Fruit fly (Drosophila melanogaster) whole organism, embryonic: ENCODE measurements around the gene CG17190.
A peak's percentile ranks its signal among the peaks of the same experiment; 100 is the strongest.

Source experiments
- CG11723 ChIP-seq: fragments of 200-800 bp; sonication (Bioruptor generic); optimal IDR thresholded peaks from 2 replicates; lab custom pipeline; 2017; ENCODE audit warnings: missing biosample characterization, mild to moderate bottlenecking, missing genetic modification characterization
- CG12391 ChIP-seq: fragments of 200-800 bp; sonication (Bioruptor generic); optimal IDR thresholded peaks from 3 replicates; lab custom pipeline; 2018; ENCODE audit warnings: missing biosample characterization, mild to moderate bottlenecking, missing genetic modification characterization, moderate library complexity
- CG13775 ChIP-seq: fragments of 200-800 bp; sonication (Bioruptor generic); optimal IDR thresholded peaks from 3 replicates; lab custom pipeline; 2017; ENCODE audit warnings: missing biosample characterization, mild to moderate bottlenecking, missing genetic modification characterization
- CG14050 ChIP-seq: fragments of 200-800 bp; sonication (Bioruptor generic); IDR thresholded peaks from 3 replicates; pipeline ENCODE4 v1.3.6; 2022; ENCODE audit warnings: missing biosample characterization, missing genetic modification characterization
- CG1529 ChIP-seq: fragments of 200-800 bp; sonication (Bioruptor generic); optimal IDR thresholded peaks from 3 replicates; lab custom pipeline; 2018; ENCODE audit warnings: missing biosample characterization, missing genetic modification characterization
- CG15479 ChIP-seq: fragments of 200-800 bp; sonication (Bioruptor generic); optimal IDR thresholded peaks from 3 replicates; lab custom pipeline; 2019; ENCODE audit warnings: missing biosample characterization, mild to moderate bottlenecking, missing genetic modification characterization, moderate library complexity
- CG1602 ChIP-seq: fragments of 200-800 bp; sonication (Bioruptor generic); optimal IDR thresholded peaks from 3 replicates; lab custom pipeline; 2016; ENCODE audit warnings: missing biosample characterization, missing genetic modification characterization
- CG16815 ChIP-seq: fragments of 200-800 bp; sonication (Bioruptor generic); optimal IDR thresholded peaks from 3 replicates; lab custom pipeline; 2017; ENCODE audit warnings: missing biosample characterization, mild to moderate bottlenecking, missing genetic modification characterization
- CG17359 ChIP-seq: fragments of 200-800 bp; sonication (Bioruptor generic); optimal IDR thresholded peaks from 3 replicates; lab custom pipeline; 2018; ENCODE audit warnings: missing biosample characterization, mild to moderate bottlenecking, missing genetic modification characterization, moderate library complexity
- CG18619 ChIP-seq: fragments of 200-800 bp; sonication (Bioruptor generic); optimal IDR thresholded peaks from 3 replicates; lab custom pipeline; 2017; ENCODE audit warnings: missing biosample characterization, mild to moderate bottlenecking, missing genetic modification characterization
- CG2202 ChIP-seq: fragments of 200-800 bp; sonication (Bioruptor generic); optimal IDR thresholded peaks from 2 replicates; lab custom pipeline; 2018; ENCODE audit warnings: missing biosample characterization, mild to moderate bottlenecking, missing genetic modification characterization
- CG32767 ChIP-seq: fragments of 200-800 bp; sonication (Bioruptor generic); IDR thresholded peaks from 2 replicates; pipeline ENCODE4 v1.3.6; 2022; ENCODE audit warnings: missing biosample characterization, missing genetic modification characterization
- CG33557 ChIP-seq: fragments of 200-800 bp; sonication (Bioruptor generic); optimal IDR thresholded peaks from 2 replicates; lab custom pipeline; 2019; ENCODE audit warnings: missing biosample characterization, mild to moderate bottlenecking, missing genetic modification characterization, moderate library complexity
- CG43689 ChIP-seq: fragments of 200-800 bp; sonication (Bioruptor generic); IDR thresholded peaks from 2 replicates; pipeline ENCODE4 v1.3.6; 2022; ENCODE audit warnings: missing biosample characterization, missing genetic modification characterization
- CG5953 ChIP-seq: fragments of 200-800 bp; sonication (Bioruptor generic); IDR thresholded peaks from 2 replicates; pipeline ENCODE4 v1.3.6; 2022; ENCODE audit warnings: missing biosample characterization, missing genetic modification characterization
- CG8281 ChIP-seq: fragments of 200-800 bp; sonication (Bioruptor generic); optimal IDR thresholded peaks from 2 replicates; lab custom pipeline; 2018; ENCODE audit warnings: missing biosample characterization, mild to moderate bottlenecking, missing genetic modification characterization, moderate library complexity
- CG9817 ChIP-seq: fragments of 200-800 bp; sonication (Bioruptor generic); optimal IDR thresholded peaks from 2 replicates; lab custom pipeline; 2018; ENCODE audit warnings: missing biosample characterization, mild to moderate bottlenecking, missing genetic modification characterization, moderate library complexity
- Chrac-16 ChIP-seq: fragments of 200-800 bp; sonication (Bioruptor generic); optimal IDR thresholded peaks from 3 replicates; lab custom pipeline; 2016; ENCODE audit warnings: missing biosample characterization, missing genetic modification characterization
- CkIIα-i1 ChIP-seq: fragments of 200-800 bp; sonication (Bioruptor generic); IDR thresholded peaks from 2 replicates; pipeline ENCODE4 v1.3.6; 2022; ENCODE audit warnings: missing biosample characterization, missing genetic modification characterization
- Drgx ChIP-seq: fragments of 200-800 bp; sonication (Bioruptor generic); IDR thresholded peaks from 2 replicates; pipeline ENCODE4 v1.3.6; 2022; ENCODE audit warnings: missing biosample characterization, missing genetic modification characterization
- Fer3 ChIP-seq: fragments of 200-800 bp; sonication (Bioruptor generic); optimal IDR thresholded peaks from 2 replicates; lab custom pipeline; 2018; ENCODE audit warnings: missing biosample characterization, mild to moderate bottlenecking, missing genetic modification characterization, moderate library complexity
- H2.0 ChIP-seq: fragments of 200-800 bp; sonication (Bioruptor generic); IDR thresholded peaks from 2 replicates; pipeline ENCODE4 v1.3.6; 2022; ENCODE audit warnings: missing biosample characterization, missing genetic modification characterization
- HLHmδ ChIP-seq: fragments of 200-800 bp; sonication (Bioruptor generic); optimal IDR thresholded peaks from 2 replicates; lab custom pipeline; 2018; ENCODE audit warnings: missing biosample characterization, mild to moderate bottlenecking, missing genetic modification characterization, moderate library complexity
- Hey ChIP-seq: fragments of 200-800 bp; sonication (Bioruptor generic); optimal IDR thresholded peaks from 3 replicates; lab custom pipeline; 2018; ENCODE audit warnings: missing biosample characterization, mild to moderate bottlenecking, missing genetic modification characterization
- Hr78 ChIP-seq, 2 experiments: fragments of 200-800 bp in 1 of 2; fragments of >200 bp in 1 of 2; sonication (Bioruptor generic) in 1 of 2; optimal IDR thresholded peaks; 2 replicates each; lab custom pipeline; 2017 to 2019; ENCODE audit warnings: missing biosample characterization in 2 of 2, missing genetic modification characterization in 2 of 2, mild to moderate bottlenecking in 1 of 2, moderate library complexity in 1 of 2
- Hsf ChIP-seq: fragments of 200-800 bp; sonication (Bioruptor generic); optimal IDR thresholded peaks from 3 replicates; lab custom pipeline; 2016; ENCODE audit warnings: missing biosample characterization, missing genetic modification characterization
- Lhr ChIP-seq: fragments of 200-800 bp; sonication (Bioruptor generic); optimal IDR thresholded peaks from 3 replicates; lab custom pipeline; 2017; ENCODE audit warnings: mild to moderate bottlenecking, missing biosample characterization, missing genetic modification reagents, missing genetic modification characterization
- Oaz ChIP-seq: fragments of 200-800 bp; sonication (Bioruptor generic); IDR thresholded peaks from 2 replicates; pipeline ENCODE4 v1.3.6; 2022; ENCODE audit warnings: missing biosample characterization, missing genetic modification characterization
- Sox100B ChIP-seq: fragments of 200-800 bp; sonication (Bioruptor generic); optimal IDR thresholded peaks from 3 replicates; lab custom pipeline; 2018; ENCODE audit warnings: missing biosample characterization, mild to moderate bottlenecking, missing genetic modification characterization
- abd-A ChIP-seq: fragments of 200-800 bp; sonication (Bioruptor generic); optimal IDR thresholded peaks from 3 replicates; lab custom pipeline; 2019; ENCODE audit warnings: missing biosample characterization, mild to moderate bottlenecking, missing genetic modification characterization, moderate library complexity
- al ChIP-seq: fragments of 200-800 bp; sonication (Bioruptor generic); IDR thresholded peaks from 2 replicates; pipeline ENCODE4 v1.3.6; 2022; ENCODE audit warnings: missing biosample characterization, missing genetic modification characterization
- ash1 ChIP-seq: fragments of 200-800 bp; sonication (Bioruptor generic); optimal IDR thresholded peaks from 2 replicates; lab custom pipeline; 2018; ENCODE audit warnings: missing biosample characterization, mild to moderate bottlenecking, missing genetic modification characterization
- ato ChIP-seq: fragments of 200-800 bp; sonication (Bioruptor generic); IDR thresholded peaks from 2 replicates; pipeline ENCODE4 v1.3.6; 2022; ENCODE audit warnings: missing biosample characterization, missing genetic modification characterization; ENCODE audit not compliant: partially characterized antibody
- az2 ChIP-seq: fragments of 200-800 bp; sonication (Bioruptor generic); optimal IDR thresholded peaks from 3 replicates; lab custom pipeline; 2016; ENCODE audit warnings: missing biosample characterization, missing genetic modification characterization
- chn ChIP-seq: fragments of 200-800 bp; sonication (Bioruptor generic); optimal IDR thresholded peaks from 2 replicates; lab custom pipeline; 2016; ENCODE audit warnings: missing biosample characterization, missing genetic modification characterization
- fd96Cb ChIP-seq: fragments of 200-800 bp; sonication (Bioruptor generic); optimal IDR thresholded peaks from 2 replicates; lab custom pipeline; 2018; ENCODE audit warnings: missing biosample characterization, mild to moderate bottlenecking, missing genetic modification characterization, moderate library complexity
- gsb ChIP-seq: fragments of 200-800 bp; sonication (Bioruptor generic); IDR thresholded peaks from 2 replicates; pipeline ENCODE4 v1.3.6; 2022; ENCODE audit warnings: missing biosample characterization, missing genetic modification characterization
- her ChIP-seq: fragments of 200-800 bp; sonication (Bioruptor generic); optimal IDR thresholded peaks from 2 replicates; lab custom pipeline; 2016; ENCODE audit warnings: missing biosample characterization, missing genetic modification characterization
- kay ChIP-seq: fragments of 200-800 bp; sonication (Bioruptor generic); optimal IDR thresholded peaks from 2 replicates; lab custom pipeline; 2016; ENCODE audit warnings: missing biosample characterization, missing genetic modification characterization
- knrl ChIP-seq: fragments of 200-800 bp; sonication (Bioruptor generic); IDR thresholded peaks from 3 replicates; pipeline ENCODE4 v1.3.6; 2022; ENCODE audit warnings: missing biosample characterization, missing genetic modification characterization; ENCODE audit not compliant: partially characterized antibody
- luna ChIP-seq: fragments of 200-800 bp; sonication (Bioruptor generic); optimal IDR thresholded peaks from 2 replicates; lab custom pipeline; 2016; ENCODE audit warnings: missing biosample characterization, missing genetic modification characterization
- nerfin-1 ChIP-seq: fragments of 200-800 bp; sonication (Bioruptor generic); optimal IDR thresholded peaks from 3 replicates; lab custom pipeline; 2019; ENCODE audit warnings: missing biosample characterization, mild to moderate bottlenecking, missing genetic modification characterization, moderate library complexity
- scrt ChIP-seq: fragments of 200-800 bp; sonication (Bioruptor generic); optimal IDR thresholded peaks from 2 replicates; lab custom pipeline; 2018; ENCODE audit warnings: missing biosample characterization, mild to moderate bottlenecking, missing genetic modification characterization, moderate library complexity
- seq ChIP-seq: fragments of 200-800 bp; sonication (Bioruptor generic); IDR thresholded peaks from 2 replicates; pipeline ENCODE4 v1.3.6; 2022; ENCODE audit warnings: missing biosample characterization, missing genetic modification characterization
- sim ChIP-seq: fragments of 200-800 bp; sonication (Bioruptor generic); IDR thresholded peaks from 2 replicates; pipeline ENCODE4 v1.3.6; 2022; ENCODE audit warnings: missing biosample characterization, missing genetic modification characterization
- sna ChIP-seq: fragments of 200-800 bp; sonication (Bioruptor generic); IDR thresholded peaks from 2 replicates; pipeline ENCODE4 v1.3.6; 2022; ENCODE audit warnings: missing biosample characterization, missing genetic modification characterization; ENCODE audit not compliant: partially characterized antibody
- sug ChIP-seq: fragments of 200-800 bp; optimal IDR thresholded peaks from 2 replicates; lab custom pipeline; 2019; ENCODE audit warnings: missing biosample characterization, mild to moderate bottlenecking, missing genetic modification characterization, moderate library complexity
- usp ChIP-seq: fragments of >200 bp; optimal IDR thresholded peaks from 2 replicates; lab custom pipeline; 2017; ENCODE audit warnings: missing biosample characterization, missing genetic modification characterization
- zf30C ChIP-seq: fragments of 200-800 bp; sonication (Bioruptor generic); optimal IDR thresholded peaks from 3 replicates; lab custom pipeline; 2018; ENCODE audit warnings: missing biosample characterization, mild to moderate bottlenecking, missing genetic modification characterization

The CG17190 gene

DNA sequence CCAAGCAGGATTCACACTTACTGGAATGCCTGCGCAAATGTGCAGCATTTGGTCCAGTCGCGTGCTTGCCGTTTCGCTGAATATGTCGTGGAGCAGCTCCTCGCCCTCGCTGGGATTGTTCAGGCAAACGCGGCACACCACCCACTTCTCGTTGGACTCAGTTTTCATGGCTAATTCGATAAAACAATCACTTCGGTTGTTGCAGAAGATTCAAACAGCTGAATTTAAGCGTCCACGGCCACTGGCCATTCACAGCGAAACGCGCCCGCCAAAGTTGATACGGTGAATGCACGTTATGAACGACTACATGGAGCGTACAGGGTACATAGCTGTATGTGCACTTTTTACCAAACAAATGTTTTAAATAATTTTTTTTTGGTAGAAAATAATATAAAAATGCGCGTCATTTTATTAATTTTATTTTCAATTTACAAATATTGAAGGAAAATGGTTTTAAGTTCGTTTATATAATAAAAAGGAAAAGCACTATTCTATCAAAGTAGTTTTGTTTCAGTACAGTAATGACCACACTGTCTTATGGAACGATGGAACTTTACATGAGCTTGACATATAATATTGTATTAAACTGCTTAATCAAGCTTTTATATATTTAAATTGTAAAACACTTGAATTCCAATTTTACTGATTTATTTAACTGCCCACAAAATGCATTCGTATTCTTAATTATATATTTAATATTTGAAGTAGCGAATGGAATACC lies 17.9 kb upstream of the CG17190 start, which contains the start of gene trem (continued):
- TF ChIP-seq CG43689 (no peak), Chrac-16 (GFP tag; lab: Kevin White, UChicago) (peak; percentile 67), CG1602 (GFP tag; lab: Kevin White, UChicago) (peak; percentile 79), nerfin-1 (tag; lab: Kevin White, UChicago) (peak; percentile 62), ash1 (GFP tag; lab: Kevin White, UChicago) (no peak), Oaz (GFP tag; lab: Robert Waterston, UW) (no peak), Hsf (GFP tag; lab: Kevin White, UChicago) (peak; percentile 67), az2 (GFP tag; lab: Kevin White, UChicago) (peak; percentile 73), chn (GFP tag; lab: Kevin White, UChicago) (peak; percentile 54), CG18619 (GFP tag; lab: Kevin White, UChicago) (peak; percentile 71), sna (GFP tag; lab: Robert Waterston, UW) (no peak), CG32767 (no peak), CG17359 (peak; percentile 52), CG16815 (GFP tag; lab: Kevin White, UChicago) (peak; percentile 88), CG5953 (GFP tag; lab: Robert Waterston, UW) (no peak; the same call in 1 of the 2 replicates), CG14050 (GFP tag; lab: Robert Waterston, UW) (peak; percentile 25; the same call in 1 of the 3 replicates), CG12391 (peak; percentile 83), Sox100B (no peak), Hey (tag; lab: Kevin White, UChicago) (no peak), sim (GFP tag; lab: Robert Waterston, UW) (no peak), seq (0 out of 2 replicates have a peak, but pooled peaks have one; percentile 24), Lhr (peak; percentile 27), fd96Cb (tag; lab: Kevin White, UChicago) (peak; percentile 59), Fer3 (tag; lab: Kevin White, UChicago) (peak; percentile 63), HLHmδ (GFP tag; lab: Kevin White, UChicago) (no peak), CG11723 (GFP tag; lab: Kevin White, UChicago) (peak; percentile 54), CG8281 (tag; lab: Kevin White, UChicago) (no peak), CG13775 (GFP tag; lab: Kevin White, UChicago) (peak; percentile 89), al (GFP tag; lab: Robert Waterston, UW) (peak; percentile 69), luna (GFP tag; lab: Kevin White, UChicago) (no peak), scrt (GFP tag; lab: Kevin White, UChicago) (no peak), ato (no peak), gsb (GFP tag; lab: Robert Waterston, UW) (no peak), zf30C (GFP tag; lab: Kevin White, UChicago) (no peak), knrl (GFP tag; lab: Robert Waterston, UW) (no peak), Drgx (GFP tag; lab: Robert Waterston, UW) (peak; percentile 36; the same call in 1 of the 2 replicates), Hr78 (GFP tag; optimal IDR thresholded peaks at IDR 0.05; lab: Kevin White, UChicago) (no peak), her (GFP tag; lab: Kevin White, UChicago) (no peak), sug (tag; lab: Kevin White, UChicago) (peak; percentile 82), kay (GFP tag; lab: Kevin White, UChicago) (no peak), CG33557 (peak; percentile 82), H2.0 (GFP tag; lab: Robert Waterston, UW) (peak; percentile 50), CG9817 (tag; lab: Kevin White, UChicago) (peak; percentile 84), usp (GFP tag; lab: Kevin White, UChicago) (no peak), CG2202 (peak; percentile 28), CG15479 (GFP tag; lab: Kevin White, UChicago) (peak; percentile 1), CkIIα-i1 (GFP tag; lab: Robert Waterston, UW) (no peak), CG1529 (GFP tag; lab: Kevin White, UChicago) (peak; percentile 38), abd-A (tag; lab: Kevin White, UChicago) (no peak)
